Worm (Caenorhabditis elegans) whole organism, young adult: Measurements from ENCODE around the gene gstk-1.

Experiments
- C17E4.6 ChIP-seq: fragments of 200-800 bp; sonication (Bioruptor generic); IDR thresholded peaks from 2 replicates; pipeline ENCODE4 v1.3.6; 2022; ENCODE audit warnings: missing genetic modification reagents, missing genetic modification characterization, missing compliant biosample characterization
- F23B12.7 ChIP-seq: sonication (generic microtip); optimal IDR thresholded peaks from 2 replicates; lab custom pipeline; 2017; ENCODE audit warnings: missing genetic modification characterization, mild to moderate bottlenecking, missing compliant biosample characterization, antibody characterized with exemption, moderate library complexity; ENCODE audit not compliant: insufficient read depth
- F33H1.4 ChIP-seq: fragments of 200-800 bp; sonication (Bioruptor generic); IDR thresholded peaks from 2 replicates; pipeline ENCODE4 v1.3.6; 2022; ENCODE audit warnings: missing genetic modification reagents, missing genetic modification characterization, missing compliant biosample characterization
- F55B11.4 ChIP-seq: sonication (generic microtip); optimal IDR thresholded peaks from 2 replicates; lab custom pipeline; 2016; ENCODE audit warnings: missing compliant biosample characterization, missing genetic modification characterization, borderline replicate concordance; ENCODE audit not compliant: insufficient read depth
- F57C9.4 ChIP-seq: sonication (generic microtip); optimal IDR thresholded peaks from 2 replicates; lab custom pipeline; 2017; ENCODE audit warnings: mild to moderate bottlenecking, missing genetic modification characterization, missing compliant biosample characterization
- Y67H2A.10 ChIP-seq: fragments of 200-800 bp; sonication (Bioruptor generic); conservative IDR thresholded peaks from 2 replicates; pipeline ENCODE4 v1.3.6; 2022; ENCODE audit warnings: missing genetic modification reagents, missing genetic modification characterization, missing compliant biosample characterization
- Y79H2A.3 ChIP-seq: fragments of 200-800 bp; sonication (Bioruptor generic); conservative IDR thresholded peaks from 2 replicates; pipeline ENCODE4 v1.3.6; 2022; ENCODE audit warnings: missing genetic modification reagents, missing genetic modification characterization, missing compliant biosample characterization
- atf-7 ChIP-seq: sonication (generic microtip); optimal IDR thresholded peaks from 2 replicates; lab custom pipeline; 2017; ENCODE audit warnings: mild to moderate bottlenecking, missing genetic modification characterization, missing compliant biosample characterization
- attf-3 ChIP-seq: fragments of 200-800 bp; sonication (Bioruptor generic); conservative IDR thresholded peaks from 2 replicates; pipeline ENCODE4 v1.3.6; 2022; ENCODE audit warnings: missing genetic modification reagents, missing genetic modification characterization, missing compliant biosample characterization
- bed-1 ChIP-seq: fragments of 200-800 bp; sonication (Bioruptor generic); IDR thresholded peaks from 2 replicates; pipeline ENCODE4 v1.3.6; 2022; ENCODE audit warnings: missing genetic modification reagents, missing genetic modification characterization, missing compliant biosample characterization
- bed-2 ChIP-seq: fragments of 200-800 bp; sonication (Bioruptor generic); IDR thresholded peaks from 2 replicates; pipeline ENCODE4 v1.3.6; 2022; ENCODE audit warnings: missing genetic modification reagents, missing genetic modification characterization, missing compliant biosample characterization
- ceh-40 ChIP-seq: fragments of 200-800 bp; sonication (Bioruptor generic); IDR thresholded peaks from 2 replicates; pipeline ENCODE4 v1.3.6; 2022; ENCODE audit warnings: missing genetic modification characterization, missing compliant biosample characterization
- egl-18 ChIP-seq: fragments of 200-800 bp; sonication (Bioruptor generic); IDR thresholded peaks from 2 replicates; pipeline ENCODE4 v1.3.6; 2022; ENCODE audit warnings: missing genetic modification reagents, missing genetic modification characterization, missing compliant biosample characterization
- hmg-1.2 ChIP-seq: fragments of 200-800 bp; sonication (Bioruptor generic); IDR thresholded peaks from 2 replicates; pipeline ENCODE4 v1.3.6; 2022; ENCODE audit warnings: missing genetic modification reagents, missing genetic modification characterization, missing compliant biosample characterization
- hmg-20 ChIP-seq: fragments of 200-800 bp; sonication (Bioruptor generic); IDR thresholded peaks from 2 replicates; pipeline ENCODE4 v1.3.6; 2022; ENCODE audit warnings: missing genetic modification reagents, missing genetic modification characterization, missing compliant biosample characterization
- lag-1 ChIP-seq: fragments of 200-800 bp; sonication (Bioruptor generic); IDR thresholded peaks from 2 replicates; pipeline ENCODE4 v1.3.6; 2022; ENCODE audit warnings: missing genetic modification reagents, missing genetic modification characterization, missing compliant biosample characterization
- lin-40 ChIP-seq: sonication (generic microtip); optimal IDR thresholded peaks from 2 replicates; lab custom pipeline; 2016; ENCODE audit warnings: missing genetic modification characterization, mild to moderate bottlenecking, missing compliant biosample characterization, missing genotype, missing genetic modification reagents
- lin-54 ChIP-seq: fragments of 200-800 bp; sonication (Bioruptor generic); optimal IDR thresholded peaks from 2 replicates; lab custom pipeline; 2018; ENCODE audit warnings: mild to moderate bottlenecking, missing genetic modification characterization, missing compliant biosample characterization
- lsl-1 ChIP-seq: fragments of 200-800 bp; sonication (Bioruptor generic); optimal IDR thresholded peaks from 2 replicates; lab custom pipeline; 2018; ENCODE audit warnings: mild to moderate bottlenecking, missing genetic modification characterization, moderate library complexity, missing compliant biosample characterization
- mcd-1 ChIP-seq: fragments of 200-800 bp; sonication (Bioruptor generic); IDR thresholded peaks from 2 replicates; pipeline ENCODE4 v1.3.6; 2022; ENCODE audit warnings: missing genetic modification reagents, missing genetic modification characterization, missing compliant biosample characterization
- mel-28 ChIP-seq: sonication (generic microtip); optimal IDR thresholded peaks from 2 replicates; lab custom pipeline; 2016; ENCODE audit warnings: borderline replicate concordance, mild to moderate bottlenecking, missing genetic modification characterization, missing compliant biosample characterization
- nhr-80 ChIP-seq: sonication (generic microtip); optimal IDR thresholded peaks from 2 replicates; lab custom pipeline; 2016; ENCODE audit warnings: missing genetic modification characterization, missing compliant biosample characterization
- nhr-90 ChIP-seq: sonication (generic microtip); optimal IDR thresholded peaks from 2 replicates; lab custom pipeline; 2016; ENCODE audit warnings: missing genotype, mild to moderate bottlenecking, missing genetic modification characterization, missing compliant biosample characterization
- unc-62 ChIP-seq: fragments of 150-350 bp; optimal IDR thresholded peaks from 2 replicates; lab custom pipeline; 2014; ENCODE audit warnings: missing biosample characterization, missing genetic modification reagents, missing genetic modification characterization
- zim-3 ChIP-seq: sonication (generic microtip); optimal IDR thresholded peaks from 2 replicates; lab custom pipeline; 2017; ENCODE audit warnings: mild to moderate bottlenecking, missing genetic modification characterization, moderate library complexity, missing compliant biosample characterization
- ztf-18 ChIP-seq: sonication (generic microtip); optimal IDR thresholded peaks from 2 replicates; lab custom pipeline; 2016; ENCODE audit warnings: missing genotype, mild to moderate bottlenecking, missing genetic modification characterization, missing compliant biosample characterization
- ztf-22 ChIP-seq: fragments of 200-800 bp; sonication (Bioruptor generic); optimal IDR thresholded peaks from 2 replicates; lab custom pipeline; 2018; ENCODE audit warnings: mild to moderate bottlenecking, missing genetic modification characterization, moderate library complexity, missing compliant biosample characterization
- ztf-26 ChIP-seq: sonication (generic microtip); optimal IDR thresholded peaks from 2 replicates; lab custom pipeline; 2017; ENCODE audit warnings: missing genetic modification characterization, missing compliant biosample characterization
- ztf-28 ChIP-seq: fragments of 200-800 bp; sonication (Bioruptor generic); IDR thresholded peaks from 2 replicates; pipeline ENCODE4 v1.3.6; 2022; ENCODE audit warnings: missing genetic modification reagents, missing genetic modification characterization, missing compliant biosample characterization
- ztf-3 ChIP-seq: fragments of 200-800 bp; sonication (Bioruptor generic); optimal IDR thresholded peaks from 2 replicates; lab custom pipeline; 2018; ENCODE audit warnings: mild to moderate bottlenecking, missing genetic modification characterization, missing compliant biosample characterization
- ztf-6 ChIP-seq: fragments of 200-800 bp; sonication (Bioruptor generic); IDR thresholded peaks from 2 replicates; pipeline ENCODE4 v1.3.6; 2022; ENCODE audit warnings: missing genetic modification reagents, missing genetic modification characterization, missing compliant biosample characterization

The gstk-1 gene

DNA sequence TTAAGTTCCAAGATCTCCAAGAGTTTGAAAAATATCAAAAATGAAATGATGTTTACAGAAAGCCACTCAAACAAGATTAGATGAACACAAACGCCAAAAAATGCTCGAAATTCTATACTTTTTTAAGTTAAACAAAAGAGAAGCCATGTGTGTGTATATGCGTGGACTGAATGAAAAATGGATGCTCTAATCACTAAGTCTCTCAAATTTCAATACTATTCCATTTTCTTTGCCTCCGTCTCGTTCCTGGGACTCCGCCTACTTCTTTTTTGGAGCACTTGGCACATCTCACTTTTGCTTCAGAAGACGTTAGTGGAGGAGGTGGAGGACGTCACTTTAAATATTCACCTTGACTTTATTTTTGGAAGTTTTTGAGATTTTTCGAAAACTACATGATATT, 23.3 kb downstream of the gstk-1 start:
- TF ChIP-seq atf-7 (tag; lab: Kevin White, UChicago) (no peak), hmg-1.2 (peak; percentile 61)

- TF ChIP-seq nhr-90 (no peak), Y79H2A.3 (no peak), lin-54 (no peak), unc-62 (no peak), ztf-22 (GFP tag; lab: Kevin White, UChicago) (no peak), ztf-6 (no peak), egl-18 (GFP tag; lab: Robert Waterston, UW) (no peak)
Measured at ce11 chrII:9680493-9680892, 24.0 kb downstream of the gstk-1 start, which contains the start of gene ZK1320.13. TSS of gene ZK1320.13 (plus strand) at chrII:9680793.

DNA sequence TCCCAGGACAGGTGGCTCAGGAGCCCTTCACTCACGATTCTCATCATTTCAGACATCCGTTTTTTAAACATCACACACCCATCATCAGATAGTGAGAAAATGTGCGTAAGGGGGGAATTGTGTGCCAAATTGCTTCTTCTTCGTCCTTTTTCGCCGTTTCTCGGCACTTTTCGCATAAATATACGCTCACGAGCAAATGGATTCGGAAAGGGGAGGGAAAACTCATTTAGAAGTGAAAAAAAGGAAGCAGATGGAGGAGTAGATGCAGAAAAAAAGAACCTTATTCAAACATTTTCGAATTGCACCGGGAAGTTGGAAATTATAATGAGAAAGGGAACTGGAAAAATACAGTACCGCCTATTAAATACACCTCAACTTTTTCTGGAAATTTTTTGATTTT, 25.5 kb downstream of the gstk-1 start:
- TF ChIP-seq hmg-20 (GFP tag; lab: Robert Waterston, UW): no peak
- no peak for TF ChIP-seq bed-2 (GFP tag; lab: Robert Waterston, UW)
- TF ChIP-seq ztf-28 (GFP tag; lab: Robert Waterston, UW): no peak
- TF ChIP-seq F57C9.4 (tag; lab: Kevin White, UChicago): no peak
- no peak for TF ChIP-seq lag-1 (GFP tag; lab: Robert Waterston, UW)
- no peak for TF ChIP-seq zim-3 (tag; lab: Kevin White, UChicago)
- TF ChIP-seq C17E4.6 (GFP tag; lab: Robert Waterston, UW): no peak
- no peak for TF ChIP-seq ceh-40
- TF ChIP-seq mel-28: no peak
- TF ChIP-seq bed-1 (GFP tag; lab: Robert Waterston, UW): no peak
- no peak for TF ChIP-seq F33H1.4 (GFP tag; lab: Robert Waterston, UW)

- TF ChIP-seq ceh-40: no peak
- TF ChIP-seq Y67H2A.10 (GFP tag; lab: Robert Waterston, UW): no peak
- TF ChIP-seq ztf-3 (GFP tag; lab: Kevin White, UChicago): no peak
- TF ChIP-seq ztf-18 (tag; lab: Kevin White, UChicago): no peak
- TF ChIP-seq mcd-1 (GFP tag; lab: Robert Waterston, UW): no peak
- TF ChIP-seq, all 124 proteins: peak for 0
Measured at ce11 chrII:9684175-9684574, 27.7 kb downstream of the gstk-1 start.

DNA sequence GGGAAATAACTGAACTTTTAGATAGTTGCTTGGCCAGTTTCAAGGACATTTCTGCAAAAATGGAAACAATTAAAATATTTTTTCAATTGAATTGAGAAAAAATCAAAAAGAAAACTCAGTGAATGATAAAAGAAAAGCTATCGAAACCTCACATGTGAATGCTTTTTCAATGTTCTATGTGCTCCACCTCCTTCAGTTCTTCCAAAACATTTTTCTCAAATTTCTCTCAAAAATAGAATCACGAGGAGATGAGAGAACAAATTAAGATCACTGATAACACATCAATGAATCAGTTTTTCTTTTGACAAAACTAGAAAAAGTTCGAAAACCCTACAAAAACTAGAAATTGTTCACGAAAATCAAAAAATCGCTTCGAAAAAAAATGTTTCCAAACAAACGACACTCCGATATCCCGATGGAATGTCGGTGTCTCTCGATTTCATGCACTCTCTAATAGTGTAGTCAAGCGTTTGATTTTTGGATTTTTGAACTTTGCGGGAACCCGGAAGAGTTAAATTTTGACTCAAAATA, 30.2 kb downstream of the gstk-1 start, which contains the start of gene ZK1320.9:
Gene ZK1320.9 (minus strand): TSS at position 51 of the 531 bp plus-strand sequence.
- peak; percentile 7 for TF ChIP-seq F23B12.7
- TF ChIP-seq lin-40 (tag; lab: Kevin White, UChicago): peak; percentile 16
- TF ChIP-seq nhr-80 (tag; lab: Kevin White, UChicago): peak; percentile 31
- TF ChIP-seq hmg-1.2: peak; percentile 69
- no peak for TF ChIP-seq F55B11.4 (tag; lab: Kevin White, UChicago)
- TF ChIP-seq attf-3: peak; percentile 66
- peak; percentile 14 for TF ChIP-seq ztf-26
- TF ChIP-seq lsl-1 (GFP tag; lab: Kevin White, UChicago): no peak
